Worm (Caenorhabditis elegans) whole organism, L4 larva: ENCODE measurements around the gene C02G6.3.

Source experiments
- aly-2 ChIP-seq: sonication (generic microtip); optimal IDR thresholded peaks from 2 replicates; lab custom pipeline; 2018; ENCODE audit warnings: missing biosample characterization, missing genetic modification characterization
- ceh-62 ChIP-seq: sonication (generic microtip); optimal IDR thresholded peaks from 2 replicates; lab custom pipeline; 2017; ENCODE audit warnings: missing biosample characterization, missing genetic modification characterization
- fos-1 ChIP-seq: fragments of 150-350 bp; optimal IDR thresholded peaks from 2 replicates; lab custom pipeline; 2014; ENCODE audit warnings: missing biosample characterization, missing genetic modification characterization
- jun-1 ChIP-seq: fragments of 150-350 bp; optimal IDR thresholded peaks from 2 replicates; lab custom pipeline; 2014; ENCODE audit warnings: missing biosample characterization, missing genetic modification reagents, missing genetic modification characterization
- lsy-2 ChIP-seq, 2 experiments: fragments of 150-350 bp in 1 of 2; sonication (generic microtip) in 1 of 2; optimal IDR thresholded peaks; 2 replicates each; lab custom pipeline; 2014 to 2017; ENCODE audit warnings: missing biosample characterization in 2 of 2, missing genetic modification characterization in 2 of 2
- mep-1 ChIP-seq: fragments of 150-350 bp; sonication (generic microtip); optimal IDR thresholded peaks from 3 replicates; lab custom pipeline; 2014; ENCODE audit warnings: missing biosample characterization, missing genetic modification characterization
- nhr-237 ChIP-seq: sonication (generic microtip); optimal IDR thresholded peaks from 2 replicates; lab custom pipeline; 2017; ENCODE audit warnings: missing biosample characterization, missing genetic modification characterization
- nhr-41 ChIP-seq: fragments of 200-800 bp; sonication (Bioruptor generic); IDR thresholded peaks from 2 replicates; pipeline ENCODE4 v1.3.6; 2022; ENCODE audit warnings: missing genetic modification reagents, missing genetic modification characterization, missing compliant biosample characterization
- snpc-1.2 ChIP-seq: fragments of 200-800 bp; sonication (Bioruptor generic); IDR thresholded peaks from 2 replicates; pipeline ENCODE4 v1.3.6; 2022; ENCODE audit warnings: missing genetic modification reagents, missing genetic modification characterization, missing compliant biosample characterization

- TF ChIP-seq fos-1 (tag; lab: Kevin White, UChicago) (no peak), snpc-1.2 (GFP tag; lab: Robert Waterston, UW) (no peak), jun-1 (no peak), nhr-41 (GFP tag; lab: Robert Waterston, UW) (no peak), lsy-2 (tag; optimal IDR thresholded peaks at IDR 0.05; lab: Kevin White, UChicago) (no peak), mep-1 (tag; lab: Kevin White, UChicago) (no peak), nhr-237 (tag; lab: Kevin White, UChicago) (no peak), ceh-62 (tag; lab: Kevin White, UChicago) (no peak), aly-2 (no peak)
Measured at ce11 chrV:5928006-5928405, 47.8 kb downstream of the C02G6.3 start.
